Worm (Caenorhabditis elegans) whole organism, mixed stage, embryonic: ENCODE results near the gene Y54F10BM.21.

Experiments used
- mab-5 ChIP-seq: fragments of 150-350 bp; optimal IDR thresholded peaks from 2 replicates; lab custom pipeline; 2014; ENCODE audit warnings: missing biosample characterization, missing genetic modification characterization
- nhr-76 ChIP-seq: sonication (generic microtip); optimal IDR thresholded peaks from 2 replicates; lab custom pipeline; 2017; ENCODE audit warnings: missing biosample characterization, missing genetic modification characterization
- unc-39 ChIP-seq: fragments of 150-350 bp; optimal IDR thresholded peaks from 2 replicates; lab custom pipeline; 2014; ENCODE audit warnings: missing biosample characterization, missing genetic modification characterization

DNA sequence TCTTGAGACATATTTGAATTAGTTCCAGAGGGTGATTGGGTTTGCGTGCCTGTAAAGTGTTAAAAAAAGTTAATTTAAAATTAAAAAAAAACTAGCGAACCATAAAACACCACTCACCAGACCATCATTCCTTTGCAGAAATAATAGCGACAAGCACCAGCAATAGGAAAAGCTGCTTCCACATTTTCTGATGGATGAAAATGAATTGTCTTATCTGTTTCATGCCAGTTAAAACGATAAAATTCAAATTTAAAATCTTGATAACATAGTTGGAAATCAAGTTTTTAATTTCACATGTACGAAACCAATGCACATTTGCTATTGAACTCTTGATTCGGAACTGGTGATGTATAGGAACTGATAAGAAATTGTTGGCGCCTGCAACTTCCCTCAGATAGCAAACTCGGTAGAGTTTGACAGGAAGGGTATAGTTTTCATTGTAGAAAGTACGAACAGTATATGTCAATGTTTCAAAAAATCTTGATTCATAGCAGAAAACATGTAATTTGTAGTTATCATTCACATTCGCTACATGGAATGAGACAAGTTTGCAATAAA lies 37.3 kb upstream of the Y54F10BM.21 start, which contains the start of gene C39B5.10:
- TF ChIP-seq mab-5 (tag; lab: Kevin White, UChicago): no peak
- TF ChIP-seq nhr-76 (tag; lab: Kevin White, UChicago): no peak
- TF ChIP-seq unc-39 (tag; lab: Kevin White, UChicago): no peak
